Fruit fly (Drosophila melanogaster) whole organism, embryonic: ENCODE measurements around the gene Sk2.

Experiments used
- CG10209 ChIP-seq: fragments of 200-800 bp; sonication (Bioruptor generic); optimal IDR thresholded peaks from 3 replicates; lab custom pipeline; 2017; ENCODE audit warnings: missing biosample characterization, mild to moderate bottlenecking, missing genetic modification characterization, missing genetic modification reagents
- CG11398 ChIP-seq: fragments of 200-800 bp; sonication (Bioruptor generic); optimal IDR thresholded peaks from 2 replicates; lab custom pipeline; 2016; ENCODE audit warnings: missing biosample characterization, missing genetic modification characterization
- CG12071 ChIP-seq: fragments of 200-800 bp; sonication (Bioruptor generic); optimal IDR thresholded peaks from 3 replicates; lab custom pipeline; 2018; ENCODE audit warnings: missing biosample characterization, mild to moderate bottlenecking, missing genetic modification characterization
- CG13296 ChIP-seq: fragments of 200-800 bp; sonication (Bioruptor generic); optimal IDR thresholded peaks from 3 replicates; lab custom pipeline; 2018; ENCODE audit warnings: missing biosample characterization, mild to moderate bottlenecking, missing genetic modification characterization
- CG13894 ChIP-seq: fragments of 200-800 bp; sonication (Bioruptor generic); optimal IDR thresholded peaks from 3 replicates; lab custom pipeline; 2018; ENCODE audit warnings: missing biosample characterization, mild to moderate bottlenecking, missing genetic modification characterization, moderate library complexity
- CG14667 ChIP-seq: fragments of 200-800 bp; sonication (Bioruptor generic); IDR thresholded peaks from 2 replicates; pipeline ENCODE4 v1.3.6; 2022; ENCODE audit warnings: missing biosample characterization, missing genetic modification characterization
- CG17568 ChIP-seq: fragments of 200-800 bp; sonication (Bioruptor generic); optimal IDR thresholded peaks from 2 replicates; lab custom pipeline; 2018; ENCODE audit warnings: missing biosample characterization, mild to moderate bottlenecking, missing genetic modification characterization, moderate library complexity
- CG1832 ChIP-seq: fragments of 200-800 bp; sonication (Bioruptor generic); optimal IDR thresholded peaks from 2 replicates; lab custom pipeline; 2017; ENCODE audit warnings: missing biosample characterization, mild to moderate bottlenecking, missing genetic modification characterization, inconsistent platforms
- CG2199 ChIP-seq: fragments of 200-800 bp; sonication (Bioruptor generic); IDR thresholded peaks from 3 replicates; pipeline ENCODE4 v1.3.6; 2022; ENCODE audit warnings: missing biosample characterization, missing genetic modification characterization
- CG2202 ChIP-seq: fragments of 200-800 bp; sonication (Bioruptor generic); optimal IDR thresholded peaks from 2 replicates; lab custom pipeline; 2018; ENCODE audit warnings: missing biosample characterization, mild to moderate bottlenecking, missing genetic modification characterization
- CG2678 ChIP-seq: fragments of 200-800 bp; sonication (Bioruptor generic); optimal IDR thresholded peaks from 3 replicates; lab custom pipeline; 2019; ENCODE audit warnings: missing biosample characterization, mild to moderate bottlenecking, missing genetic modification characterization, moderate library complexity
- CG2712 ChIP-seq: fragments of 200-800 bp; optimal IDR thresholded peaks from 3 replicates; lab custom pipeline; 2019; ENCODE audit warnings: missing biosample characterization, mild to moderate bottlenecking, missing genetic modification characterization, moderate library complexity
- CG2889 ChIP-seq: fragments of 200-800 bp; sonication (Bioruptor generic); IDR thresholded peaks from 3 replicates; pipeline ENCODE4 v1.3.6; 2022; ENCODE audit warnings: missing biosample characterization, missing genetic modification characterization
- CG30403 ChIP-seq: fragments of 200-800 bp; sonication (Bioruptor generic); optimal IDR thresholded peaks from 3 replicates; lab custom pipeline; 2016; ENCODE audit warnings: missing biosample characterization, missing genetic modification characterization
- CG31365 ChIP-seq: fragments of 200-800 bp; sonication (Bioruptor generic); optimal IDR thresholded peaks from 2 replicates; lab custom pipeline; 2018; ENCODE audit warnings: missing biosample characterization, mild to moderate bottlenecking, missing genetic modification characterization
- CG4404 ChIP-seq: fragments of 200-800 bp; sonication (Bioruptor generic); IDR thresholded peaks from 2 replicates; pipeline ENCODE4 v1.3.6; 2022; ENCODE audit warnings: missing biosample characterization, missing genetic modification characterization
- CG4730 ChIP-seq: fragments of 200-800 bp; sonication (Bioruptor generic); IDR thresholded peaks from 2 replicates; pipeline ENCODE4 v1.3.6; 2022; ENCODE audit warnings: missing biosample characterization, missing genetic modification characterization
- CG6683 ChIP-seq: fragments of 200-800 bp; sonication (Bioruptor generic); optimal IDR thresholded peaks from 2 replicates; lab custom pipeline; 2017; ENCODE audit warnings: missing biosample characterization, mild to moderate bottlenecking, missing genetic modification characterization, missing genetic modification reagents
- CG6765 ChIP-seq: fragments of 200-800 bp; sonication (Bioruptor generic); optimal IDR thresholded peaks from 3 replicates; lab custom pipeline; 2017; ENCODE audit warnings: missing biosample characterization, mild to moderate bottlenecking, missing genetic modification characterization
- CG8478 ChIP-seq: fragments of >200 bp; optimal IDR thresholded peaks from 2 replicates; lab custom pipeline; 2018
- D19B ChIP-seq: fragments of 200-800 bp; sonication (Bioruptor generic); optimal IDR thresholded peaks from 2 replicates; lab custom pipeline; 2017; ENCODE audit warnings: missing biosample characterization, mild to moderate bottlenecking, missing genetic modification characterization
- Dll ChIP-seq: fragments of 200-800 bp; sonication (Bioruptor generic); IDR thresholded peaks from 4 replicates; pipeline ENCODE4 v1.3.6; 2022; ENCODE audit warnings: missing biosample characterization, missing genetic modification characterization; ENCODE audit not compliant: partially characterized antibody
- E2f1 ChIP-seq: fragments of 200-800 bp; sonication (Bioruptor generic); IDR thresholded peaks from 2 replicates; pipeline ENCODE4 v1.3.6; 2022; ENCODE audit warnings: missing biosample characterization, missing genetic modification characterization
- ERR ChIP-seq: fragments of 200-800 bp; sonication (Bioruptor generic); optimal IDR thresholded peaks from 2 replicates; lab custom pipeline; 2016; ENCODE audit warnings: missing biosample characterization, missing genetic modification characterization
- Fer3 ChIP-seq: fragments of 200-800 bp; sonication (Bioruptor generic); optimal IDR thresholded peaks from 2 replicates; lab custom pipeline; 2018; ENCODE audit warnings: missing biosample characterization, mild to moderate bottlenecking, missing genetic modification characterization, moderate library complexity
- Nf-YA ChIP-seq: fragments of 200-800 bp; sonication (Bioruptor generic); IDR thresholded peaks from 2 replicates; pipeline ENCODE4 v1.3.6; 2022; ENCODE audit warnings: missing biosample characterization, missing genetic modification characterization
- Pdp1 ChIP-seq, 2 experiments: fragments of 200-800 bp; sonication (Bioruptor generic); optimal IDR thresholded peaks; 3 replicates each; lab custom pipeline; 2016; ENCODE audit warnings: missing biosample characterization in 2 of 2, missing genetic modification characterization in 2 of 2, mild to moderate bottlenecking in 1 of 2, moderate library complexity in 1 of 2
- Tbp ChIP-seq: fragments of >200 bp; optimal IDR thresholded peaks from 2 replicates; lab custom pipeline; 2018; ENCODE audit warnings: missing biosample characterization, missing genetic modification characterization
- Usf ChIP-seq: fragments of 200-800 bp; sonication (Bioruptor generic); optimal IDR thresholded peaks from 2 replicates; lab custom pipeline; 2017; ENCODE audit warnings: missing genotype, missing biosample characterization, missing genetic modification characterization
- bsh ChIP-seq, 2 experiments: fragments of 200-800 bp; sonication (Bioruptor generic); optimal IDR thresholded peaks; 2 replicates each; lab custom pipeline; 2017 to 2018; ENCODE audit warnings: mild to moderate bottlenecking in 2 of 2, missing biosample characterization in 2 of 2, missing genetic modification characterization in 2 of 2, moderate library complexity in 1 of 2
- btn ChIP-seq: fragments of 200-800 bp; sonication (Bioruptor generic); optimal IDR thresholded peaks from 2 replicates; lab custom pipeline; 2016; ENCODE audit warnings: missing biosample characterization, missing genetic modification characterization
- da ChIP-seq: fragments of 200-800 bp; sonication (Bioruptor generic); optimal IDR thresholded peaks from 2 replicates; lab custom pipeline; 2016; ENCODE audit warnings: missing biosample characterization, missing genetic modification characterization
- disco-r ChIP-seq: fragments of 200-800 bp; sonication (Bioruptor generic); optimal IDR thresholded peaks from 2 replicates; lab custom pipeline; 2016; ENCODE audit warnings: missing biosample characterization, missing genetic modification characterization
- dmrt11E ChIP-seq: fragments of 200-800 bp; sonication (Bioruptor generic); optimal IDR thresholded peaks from 3 replicates; lab custom pipeline; 2018; ENCODE audit warnings: missing biosample characterization, mild to moderate bottlenecking, missing genetic modification characterization, moderate library complexity
- ems ChIP-seq: fragments of 200-800 bp; sonication (Bioruptor generic); optimal IDR thresholded peaks from 3 replicates; lab custom pipeline; 2016; ENCODE audit warnings: missing biosample characterization, missing genetic modification characterization
- fru ChIP-seq: fragments of >200 bp; optimal IDR thresholded peaks from 2 replicates; lab custom pipeline; 2017
- fu2 ChIP-seq: fragments of 200-800 bp; sonication (Bioruptor generic); optimal IDR thresholded peaks from 2 replicates; lab custom pipeline; 2016; ENCODE audit warnings: missing biosample characterization, missing genetic modification characterization
- gcm2 ChIP-seq: fragments of 200-800 bp; sonication (Bioruptor generic); optimal IDR thresholded peaks from 2 replicates; lab custom pipeline; 2016; ENCODE audit warnings: missing biosample characterization, missing genetic modification characterization
- hb ChIP-seq: fragments of 200-800 bp; sonication (Bioruptor generic); IDR thresholded peaks from 3 replicates; pipeline ENCODE4 v1.3.6; 2022; ENCODE audit warnings: missing biosample characterization, missing genetic modification characterization; ENCODE audit not compliant: partially characterized antibody
- ind ChIP-seq: fragments of 200-800 bp; sonication (Bioruptor generic); optimal IDR thresholded peaks from 3 replicates; lab custom pipeline; 2016; ENCODE audit warnings: missing biosample characterization, missing genetic modification characterization
- jing ChIP-seq: fragments of 200-800 bp; sonication (Bioruptor generic); optimal IDR thresholded peaks from 2 replicates; lab custom pipeline; 2018; ENCODE audit warnings: missing biosample characterization, mild to moderate bottlenecking, missing genetic modification characterization
- kay ChIP-seq: fragments of 200-800 bp; sonication (Bioruptor generic); optimal IDR thresholded peaks from 2 replicates; lab custom pipeline; 2016; ENCODE audit warnings: missing biosample characterization, missing genetic modification characterization
- luna ChIP-seq: fragments of 200-800 bp; sonication (Bioruptor generic); optimal IDR thresholded peaks from 2 replicates; lab custom pipeline; 2016; ENCODE audit warnings: missing biosample characterization, missing genetic modification characterization
- maf-S ChIP-seq: fragments of 200-800 bp; sonication (Bioruptor generic); optimal IDR thresholded peaks from 2 replicates; lab custom pipeline; 2016; ENCODE audit warnings: missing biosample characterization, missing genetic modification characterization
- mirr ChIP-seq: fragments of 200-800 bp; sonication (Bioruptor generic); optimal IDR thresholded peaks from 3 replicates; lab custom pipeline; 2018; ENCODE audit warnings: missing biosample characterization, mild to moderate bottlenecking, missing genetic modification characterization
- nau ChIP-seq: fragments of 200-800 bp; sonication (Bioruptor generic); optimal IDR thresholded peaks from 3 replicates; lab custom pipeline; 2017; ENCODE audit warnings: missing biosample characterization, mild to moderate bottlenecking, missing genetic modification characterization, missing genetic modification reagents
- sens ChIP-seq: fragments of 200-800 bp; sonication (Bioruptor generic); peaks from one replicate; lab custom pipeline; 2016; ENCODE audit warnings: missing biosample characterization, missing genetic modification characterization
- slou ChIP-seq: fragments of 200-800 bp; sonication (Bioruptor generic); optimal IDR thresholded peaks from 3 replicates; lab custom pipeline; 2016; ENCODE audit warnings: missing biosample characterization, missing genetic modification characterization
- sqz ChIP-seq: fragments of 200-800 bp; sonication (Bioruptor generic); optimal IDR thresholded peaks from 3 replicates; lab custom pipeline; 2018; ENCODE audit warnings: missing biosample characterization, mild to moderate bottlenecking, missing genetic modification characterization
- tap ChIP-seq: fragments of 200-800 bp; optimal IDR thresholded peaks from 3 replicates; lab custom pipeline; 2019; ENCODE audit warnings: missing biosample characterization, mild to moderate bottlenecking, missing genetic modification characterization, moderate library complexity
- unpg ChIP-seq: fragments of 200-800 bp; sonication (Bioruptor generic); optimal IDR thresholded peaks from 3 replicates; lab custom pipeline; 2018; ENCODE audit warnings: missing biosample characterization, mild to moderate bottlenecking, missing genetic modification characterization, moderate library complexity
- yki ChIP-seq: fragments of >200 bp; optimal IDR thresholded peaks from 3 replicates; lab custom pipeline; 2018

Gene Sk2

DNA sequence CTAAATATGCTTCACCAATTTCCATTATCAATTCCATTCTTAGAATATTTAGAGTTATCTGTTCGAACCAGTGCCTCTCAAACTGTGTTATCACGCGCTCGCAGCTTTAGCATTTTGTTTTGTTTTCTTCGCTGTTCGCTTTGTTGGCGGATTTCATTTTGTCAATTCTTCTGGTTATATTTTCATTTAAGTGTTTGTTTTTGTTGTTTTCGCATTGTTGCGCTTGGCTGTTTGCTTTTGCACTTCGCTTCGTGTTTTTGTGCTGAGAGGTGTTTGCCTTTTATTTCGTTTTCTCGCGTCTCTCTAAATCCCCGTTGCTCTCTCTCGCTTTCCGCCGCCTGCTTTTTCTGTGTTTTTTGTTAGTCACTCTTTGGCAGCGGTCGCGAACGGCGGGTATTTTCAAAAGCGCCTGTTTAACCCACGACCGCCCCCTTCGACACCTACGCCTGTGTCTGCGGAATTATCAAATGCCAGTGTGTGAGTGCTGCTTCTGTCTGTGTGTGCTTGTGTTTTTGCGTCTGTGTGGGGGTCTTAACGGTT, 30.8 kb downstream of the Sk2 start (continued):
- TF ChIP-seq CG2712 (peak; percentile 17), sens (GFP tag; lab: Kevin White, UChicago) (peak; percentile 53), CG2889 (GFP tag; lab: Robert Waterston, UW) (no peak), CG13296 (GFP tag; lab: Kevin White, UChicago) (peak; percentile 51), CG31365 (tag; lab: Kevin White, UChicago) (peak; percentile 58), CG1832 (GFP tag; lab: Kevin White, UChicago) (no peak), E2f1 (GFP tag; lab: Robert Waterston, UW) (no peak), D19B (GFP tag; lab: Kevin White, UChicago) (no peak), jing (GFP tag; lab: Kevin White, UChicago) (no peak), CG30403 (GFP tag; lab: Kevin White, UChicago) (no peak), CG2199 (GFP tag; lab: Robert Waterston, UW) (no peak), CG6683 (GFP tag; lab: Kevin White, UChicago) (no peak), Pdp1 (GFP tag; optimal IDR thresholded peaks at IDR 0.05; lab: Kevin White, UChicago) (peak; percentile 20 to 42), gcm2 (GFP tag; lab: Kevin White, UChicago) (no peak), da (GFP tag; lab: Kevin White, UChicago) (no peak), CG13894 (tag; lab: Kevin White, UChicago) (peak; percentile 61), luna (no peak), CG2202 (tag; lab: Kevin White, UChicago) (no peak), maf-S (GFP tag; lab: Kevin White, UChicago) (no peak), Fer3 (tag; lab: Kevin White, UChicago) (peak; percentile 50), CG8478 (lab: Kevin White, UChicago) (no peak), ems (GFP tag; lab: Kevin White, UChicago) (peak; percentile 22), mirr (GFP tag; lab: Kevin White, UChicago) (peak; percentile 84), yki (no peak), CG12071 (GFP tag; lab: Kevin White, UChicago) (peak; percentile 26), btn (GFP tag; lab: Kevin White, UChicago) (no peak), CG4404 (GFP tag; lab: Robert Waterston, UW) (no peak), CG2678 (tag; lab: Kevin White, UChicago) (peak; percentile 34), hb (no peak), ERR (GFP tag; lab: Kevin White, UChicago) (peak; percentile 35), sqz (GFP tag; lab: Kevin White, UChicago) (peak; percentile 62), CG11398 (peak; percentile 51), CG14667 (GFP tag; lab: Robert Waterston, UW) (no peak), ind (GFP tag; lab: Kevin White, UChicago) (no peak), nau (peak; percentile 39), CG10209 (no peak), Usf (GFP tag; lab: Kevin White, UChicago) (no peak), CG17568 (GFP tag; lab: Kevin White, UChicago) (peak; percentile 75), CG6765 (GFP tag; lab: Kevin White, UChicago) (peak; percentile 41), fu2 (GFP tag; lab: Kevin White, UChicago) (no peak), unpg (peak; percentile 13), kay (GFP tag; lab: Kevin White, UChicago) (peak; percentile 45), Nf-YA (GFP tag; lab: Robert Waterston, UW) (0 out of 2 replicates have a peak, but pooled peaks have one; percentile 10), disco-r (GFP tag; lab: Kevin White, UChicago) (no peak), Tbp (GFP tag; lab: Kevin White, UChicago) (no peak), fru (lab: Kevin White, UChicago) (no peak), dmrt11E (tag; lab: Kevin White, UChicago) (no peak), Dll (GFP tag; lab: Robert Waterston, UW) (0 out of 4 replicates have a peak, but pooled peaks have one; percentile 24), tap (tag; lab: Kevin White, UChicago) (no peak), bsh (GFP tag; optimal IDR thresholded peaks at IDR 0.05; lab: Kevin White, UChicago) (peak in 1 of 2 experiments; percentile 87), CG4730 (GFP tag; lab: Robert Waterston, UW) (no peak), slou (no peak)
